Worm (Caenorhabditis elegans) whole organism, young adult: Measurements from ENCODE around the gene apn-1.

ENCODE experiments used
- B0019.2 ChIP-seq: fragments of 200-800 bp; sonication (Bioruptor generic); conservative IDR thresholded peaks from 2 replicates; pipeline ENCODE4 v1.3.6; 2022; ENCODE audit warnings: missing genetic modification reagents, missing genetic modification characterization, missing compliant biosample characterization
- B0261.1 ChIP-seq: sonication (generic microtip); optimal IDR thresholded peaks from 2 replicates; lab custom pipeline; 2016; ENCODE audit warnings: mild to moderate bottlenecking, missing genetic modification characterization, moderate library complexity, missing compliant biosample characterization
- B0336.3 ChIP-seq: fragments of 200-800 bp; sonication (Bioruptor generic); IDR thresholded peaks from 2 replicates; pipeline ENCODE4 v1.3.6; 2022; ENCODE audit warnings: missing genetic modification characterization, missing compliant biosample characterization
- F10E7.11 ChIP-seq: sonication (generic microtip); optimal IDR thresholded peaks from 2 replicates; lab custom pipeline; 2017; ENCODE audit warnings: mild to moderate bottlenecking, missing genetic modification characterization, moderate library complexity, missing compliant biosample characterization
- F22D6.2 ChIP-seq: sonication (generic microtip); optimal IDR thresholded peaks from 2 replicates; lab custom pipeline; 2016; ENCODE audit warnings: mild to moderate bottlenecking, missing genetic modification characterization, missing compliant biosample characterization
- F23B12.7 ChIP-seq: sonication (generic microtip); optimal IDR thresholded peaks from 2 replicates; lab custom pipeline; 2017; ENCODE audit warnings: missing genetic modification characterization, mild to moderate bottlenecking, missing compliant biosample characterization, antibody characterized with exemption, moderate library complexity; ENCODE audit not compliant: insufficient read depth
- F37B4.10 ChIP-seq: fragments of 200-800 bp; sonication (Bioruptor generic); IDR thresholded peaks from 2 replicates; pipeline ENCODE4 v1.3.6; 2022; ENCODE audit warnings: missing genetic modification characterization, missing compliant biosample characterization
- F39B2.1 ChIP-seq: fragments of 200-800 bp; sonication (Bioruptor generic); IDR thresholded peaks from 2 replicates; pipeline ENCODE4 v1.3.6; 2022; ENCODE audit warnings: missing genetic modification reagents, missing genetic modification characterization, missing compliant biosample characterization
- F49E8.2 ChIP-seq: sonication (generic microtip); optimal IDR thresholded peaks from 3 replicates; lab custom pipeline; 2017; ENCODE audit warnings: missing genetic modification characterization, mild to moderate bottlenecking, missing compliant biosample characterization, antibody characterized with exemption, moderate library complexity; ENCODE audit not compliant: insufficient read depth
- F52B5.7 ChIP-seq: sonication (generic microtip); optimal IDR thresholded peaks from 2 replicates; lab custom pipeline; 2016; ENCODE audit warnings: mild to moderate bottlenecking, missing genetic modification characterization, missing compliant biosample characterization
- F57A8.1 ChIP-seq: fragments of 200-800 bp; sonication (Bioruptor generic); optimal IDR thresholded peaks from 2 replicates; lab custom pipeline; 2018; ENCODE audit warnings: mild to moderate bottlenecking, missing genetic modification characterization, moderate library complexity, missing compliant biosample characterization
- K12H6.12 ChIP-seq: fragments of 200-800 bp; sonication (Bioruptor generic); optimal IDR thresholded peaks from 2 replicates; lab custom pipeline; 2018; ENCODE audit warnings: mild to moderate bottlenecking, missing genetic modification characterization, missing compliant biosample characterization
- T07F8.4 ChIP-seq: sonication (generic microtip); optimal IDR thresholded peaks from 2 replicates; lab custom pipeline; 2016; ENCODE audit warnings: mild to moderate bottlenecking, missing genetic modification characterization, moderate library complexity, missing compliant biosample characterization
- Y53G8AR.9 ChIP-seq: fragments of 200-800 bp; sonication (Bioruptor generic); conservative IDR thresholded peaks from 2 replicates; pipeline ENCODE4 v1.3.6; 2022; ENCODE audit warnings: missing genetic modification reagents, missing genetic modification characterization, missing compliant biosample characterization
- Y95B8A.8 ChIP-seq: fragments of 200-800 bp; sonication (Bioruptor generic); IDR thresholded peaks from 2 replicates; pipeline ENCODE4 v1.3.6; 2022; ENCODE audit warnings: missing genetic modification reagents, missing genetic modification characterization, missing compliant biosample characterization
- ama-1 ChIP-seq, 3 experiments: fragments of 150-350 bp in 1 of 3; sonication (generic microtip) in 2 of 3; optimal IDR thresholded peaks; 2 replicates each; lab custom pipeline; 2014 to 2018; ENCODE audit warnings: missing biosample characterization in 2 of 3, missing genetic modification characterization in 2 of 3, missing genetic modification reagents in 2 of 3
- atf-7 ChIP-seq: sonication (generic microtip); optimal IDR thresholded peaks from 2 replicates; lab custom pipeline; 2017; ENCODE audit warnings: mild to moderate bottlenecking, missing genetic modification characterization, missing compliant biosample characterization
- athp-1 ChIP-seq: sonication (generic microtip); optimal IDR thresholded peaks from 2 replicates; lab custom pipeline; 2017; ENCODE audit warnings: mild to moderate bottlenecking, missing genetic modification characterization, missing compliant biosample characterization
- bed-1 ChIP-seq: fragments of 200-800 bp; sonication (Bioruptor generic); IDR thresholded peaks from 2 replicates; pipeline ENCODE4 v1.3.6; 2022; ENCODE audit warnings: missing genetic modification reagents, missing genetic modification characterization, missing compliant biosample characterization
- ccch-3 ChIP-seq: fragments of 200-800 bp; sonication (Bioruptor generic); optimal IDR thresholded peaks from 2 replicates; lab custom pipeline; 2018; ENCODE audit warnings: mild to moderate bottlenecking, missing genetic modification characterization, missing compliant biosample characterization
- cebp-2 ChIP-seq: fragments of 200-800 bp; sonication (Bioruptor generic); IDR thresholded peaks from 2 replicates; pipeline ENCODE4 v1.3.6; 2022; ENCODE audit warnings: missing genetic modification characterization, missing compliant biosample characterization
- ceh-27 ChIP-seq: fragments of 200-800 bp; sonication (Bioruptor generic); optimal IDR thresholded peaks from 2 replicates; lab custom pipeline; 2018; ENCODE audit warnings: mild to moderate bottlenecking, missing genetic modification characterization, moderate library complexity, missing compliant biosample characterization
- ceh-91 ChIP-seq: fragments of 200-800 bp; sonication (Bioruptor generic); IDR thresholded peaks from 2 replicates; pipeline ENCODE4 v1.3.6; 2022; ENCODE audit warnings: missing genetic modification reagents, missing genetic modification characterization, missing compliant biosample characterization
- efl-1 ChIP-seq: fragments of 150-350 bp; optimal IDR thresholded peaks from 2 replicates; lab custom pipeline; 2014; ENCODE audit warnings: missing biosample characterization, missing genetic modification reagents, missing genetic modification characterization
- ekl-4 ChIP-seq: fragments of 200-800 bp; sonication (Bioruptor generic); IDR thresholded peaks from 2 replicates; pipeline ENCODE4 v1.3.6; 2022; ENCODE audit warnings: missing genetic modification reagents, missing genetic modification characterization, missing compliant biosample characterization
- ets-4 ChIP-seq: fragments of 200-800 bp; sonication (Bioruptor generic); optimal IDR thresholded peaks from 2 replicates; lab custom pipeline; 2018; ENCODE audit warnings: mild to moderate bottlenecking, missing genetic modification characterization, missing compliant biosample characterization
- fkh-3 ChIP-seq: sonication (generic microtip); optimal IDR thresholded peaks from 2 replicates; lab custom pipeline; 2016; ENCODE audit warnings: mild to moderate bottlenecking, missing genetic modification characterization, missing compliant biosample characterization
- gei-17 ChIP-seq: fragments of 200-800 bp; sonication (Bioruptor generic); optimal IDR thresholded peaks from 2 replicates; lab custom pipeline; 2018; ENCODE audit warnings: mild to moderate bottlenecking, missing genetic modification characterization, missing compliant biosample characterization
- hmg-1.2 ChIP-seq: fragments of 200-800 bp; sonication (Bioruptor generic); IDR thresholded peaks from 2 replicates; pipeline ENCODE4 v1.3.6; 2022; ENCODE audit warnings: missing genetic modification reagents, missing genetic modification characterization, missing compliant biosample characterization
- lin-40 ChIP-seq: sonication (generic microtip); optimal IDR thresholded peaks from 2 replicates; lab custom pipeline; 2016; ENCODE audit warnings: missing genetic modification characterization, mild to moderate bottlenecking, missing compliant biosample characterization, missing genotype, missing genetic modification reagents
- lin-54 ChIP-seq: fragments of 200-800 bp; sonication (Bioruptor generic); optimal IDR thresholded peaks from 2 replicates; lab custom pipeline; 2018; ENCODE audit warnings: mild to moderate bottlenecking, missing genetic modification characterization, missing compliant biosample characterization
- lir-1 ChIP-seq: fragments of 200-800 bp; sonication (Bioruptor generic); conservative IDR thresholded peaks from 2 replicates; pipeline ENCODE4 v1.3.6; 2022; ENCODE audit warnings: missing genetic modification reagents, missing genetic modification characterization, missing compliant biosample characterization
- lsy-27 ChIP-seq: sonication (generic microtip); optimal IDR thresholded peaks from 2 replicates; lab custom pipeline; 2017; ENCODE audit warnings: missing genetic modification characterization, mild to moderate bottlenecking, missing compliant biosample characterization, antibody characterized with exemption, missing genotype, borderline replicate concordance; ENCODE audit not compliant: insufficient read depth
- madf-6 ChIP-seq: fragments of 200-800 bp; sonication (Bioruptor generic); IDR thresholded peaks from 2 replicates; pipeline ENCODE4 v1.3.6; 2022; ENCODE audit warnings: missing genetic modification reagents, missing genetic modification characterization, missing compliant biosample characterization
- mcd-1 ChIP-seq: fragments of 200-800 bp; sonication (Bioruptor generic); IDR thresholded peaks from 2 replicates; pipeline ENCODE4 v1.3.6; 2022; ENCODE audit warnings: missing genetic modification reagents, missing genetic modification characterization, missing compliant biosample characterization
- nfyb-1 ChIP-seq: fragments of 200-800 bp; sonication (Bioruptor generic); IDR thresholded peaks from 2 replicates; pipeline ENCODE4 v1.3.6; 2022; ENCODE audit warnings: missing genetic modification reagents, missing genetic modification characterization, missing compliant biosample characterization
- nhr-120 ChIP-seq: fragments of 200-800 bp; sonication (Bioruptor generic); IDR thresholded peaks from 2 replicates; pipeline ENCODE4 v1.3.6; 2022; ENCODE audit warnings: missing genetic modification characterization, missing compliant biosample characterization
- nhr-179 ChIP-seq: sonication (generic microtip); optimal IDR thresholded peaks from 2 replicates; lab custom pipeline; 2016; ENCODE audit warnings: mild to moderate bottlenecking, missing genetic modification characterization, missing compliant biosample characterization
- rcor-1 ChIP-seq: fragments of 200-800 bp; sonication (Bioruptor generic); IDR thresholded peaks from 2 replicates; pipeline ENCODE4 v1.3.6; 2022; ENCODE audit warnings: missing genetic modification reagents, missing genetic modification characterization, missing compliant biosample characterization
- snpc-1.1 ChIP-seq: sonication (generic microtip); optimal IDR thresholded peaks from 2 replicates; lab custom pipeline; 2017; ENCODE audit warnings: missing genetic modification characterization, mild to moderate bottlenecking, missing compliant biosample characterization, antibody characterized with exemption, moderate library complexity, missing genotype, missing genetic modification reagents; ENCODE audit not compliant: insufficient read depth
- snpc-3.4 ChIP-seq: sonication (generic microtip); optimal IDR thresholded peaks from 2 replicates; lab custom pipeline; 2017; ENCODE audit warnings: missing genetic modification characterization, mild to moderate bottlenecking, missing compliant biosample characterization, antibody characterized with exemption, moderate library complexity, missing genotype, missing genetic modification reagents
- snpc-4 ChIP-seq, 5 experiments: fragments of 150-350 bp in 1 of 5; sonication (generic microtip) in 4 of 5; optimal IDR thresholded peaks; 2 replicates each; lab custom pipeline; 2014 to 2018; ENCODE audit warnings: missing genetic modification characterization in 5 of 5, missing biosample characterization in 3 of 5, antibody characterized with exemption in 2 of 5, mild to moderate bottlenecking in 2 of 5, missing compliant biosample characterization in 2 of 5, missing genotype in 2 of 5, moderate library complexity in 2 of 5, missing genetic modification reagents in 1 of 5
- somi-1 ChIP-seq: fragments of 200-800 bp; sonication (Bioruptor generic); optimal IDR thresholded peaks from 2 replicates; lab custom pipeline; 2018; ENCODE audit warnings: mild to moderate bottlenecking, missing genetic modification characterization, missing compliant biosample characterization
- unc-130 ChIP-seq: sonication (generic microtip); optimal IDR thresholded peaks from 2 replicates; lab custom pipeline; 2016; ENCODE audit warnings: missing genetic modification reagents, missing genetic modification characterization, missing compliant biosample characterization
- unc-62 ChIP-seq: fragments of 150-350 bp; optimal IDR thresholded peaks from 2 replicates; lab custom pipeline; 2014; ENCODE audit warnings: missing biosample characterization, missing genetic modification reagents, missing genetic modification characterization
- ztf-22 ChIP-seq: fragments of 200-800 bp; sonication (Bioruptor generic); optimal IDR thresholded peaks from 2 replicates; lab custom pipeline; 2018; ENCODE audit warnings: mild to moderate bottlenecking, missing genetic modification characterization, moderate library complexity, missing compliant biosample characterization
- ztf-28 ChIP-seq: fragments of 200-800 bp; sonication (Bioruptor generic); IDR thresholded peaks from 2 replicates; pipeline ENCODE4 v1.3.6; 2022; ENCODE audit warnings: missing genetic modification reagents, missing genetic modification characterization, missing compliant biosample characterization

The apn-1 gene

ce11 chrII:8091528-8091927 is 44.2 kb downstream of the apn-1 start (continued):
- TF ChIP-seq B0261.1 (no peak), ztf-22 (GFP tag; lab: Kevin White, UChicago) (no peak), lsy-27 (tag; lab: Kevin White, UChicago) (no peak), snpc-3.4 (tag; lab: Kevin White, UChicago) (peak; percentile 82), somi-1 (GFP tag; lab: Kevin White, UChicago) (no peak), T07F8.4 (tag; lab: Kevin White, UChicago) (no peak), nfyb-1 (no peak), nhr-179 (tag; lab: Kevin White, UChicago) (no peak), F22D6.2 (no peak), ets-4 (GFP tag; lab: Kevin White, UChicago) (no peak), snpc-4 (GFP tag; optimal IDR thresholded peaks at IDR 0.05; lab: Kevin White, UChicago) (peak; percentile 95), snpc-4 (tag; optimal IDR thresholded peaks at IDR 0.05; lab: Kevin White, UChicago) (peak; percentile 96 to 99 (median 98)), B0336.3 (GFP tag; lab: Robert Waterston, UW) (no peak; the same call in 1 of the 2 replicates), mcd-1 (GFP tag; lab: Robert Waterston, UW) (peak; percentile 79), B0019.2 (GFP tag; lab: Robert Waterston, UW) (no peak), hmg-1.2 (GFP tag; lab: Robert Waterston, UW) (peak; percentile 57), lir-1 (0 out of 2 replicates have a peak, but pooled peaks have one; percentile 6), unc-130 (GFP tag; lab: Kevin White, UChicago) (no peak), F49E8.2 (peak; percentile 25), F23B12.7 (tag; lab: Kevin White, UChicago) (peak; percentile 77), nhr-120 (GFP tag; lab: Robert Waterston, UW) (no peak), ztf-28 (GFP tag; lab: Robert Waterston, UW) (no peak), Y53G8AR.9 (no peak), ccch-3 (GFP tag; lab: Kevin White, UChicago) (no peak), Y95B8A.8 (GFP tag; lab: Robert Waterston, UW) (no peak), F37B4.10 (GFP tag; lab: Robert Waterston, UW) (no peak), atf-7 (no peak), bed-1 (no peak), ama-1 (optimal IDR thresholded peaks at IDR 0.05; lab: Kevin White, UChicago) (peak; percentile 29), ama-1 (GFP tag; optimal IDR thresholded peaks at IDR 0.05; lab: Kevin White, UChicago) (peak in 1 of 2 experiments; percentile 23), F57A8.1 (no peak), snpc-1.1 (tag; lab: Kevin White, UChicago) (peak; percentile 95), madf-6 (peak; percentile 78), F39B2.1 (0 out of 2 replicates have a peak, but pooled peaks have one; percentile 38), athp-1 (no peak), ekl-4 (GFP tag; lab: Robert Waterston, UW) (no peak), efl-1 (no peak), F10E7.11 (tag; lab: Kevin White, UChicago) (no peak), rcor-1 (GFP tag; lab: Robert Waterston, UW) (peak; percentile 78), cebp-2 (GFP tag; lab: Robert Waterston, UW) (no peak), fkh-3 (tag; lab: Kevin White, UChicago) (no peak), gei-17 (GFP tag; lab: Kevin White, UChicago) (no peak), F52B5.7 (tag; lab: Kevin White, UChicago) (no peak), ceh-91 (GFP tag; lab: Robert Waterston, UW) (no peak; the same call in 1 of the 2 replicates), lin-40 (tag; lab: Kevin White, UChicago) (peak; percentile 26), ceh-27 (GFP tag; lab: Kevin White, UChicago) (no peak), K12H6.12 (tag; lab: Kevin White, UChicago) (no peak), unc-62 (GFP tag; lab: Kevin White, UChicago) (no peak), lin-54 (GFP tag; lab: Kevin White, UChicago) (no peak)
